Worm (Caenorhabditis elegans): ENCODE results near the gene Y46B2A.4.
"Not testable (repeated sequence)": the region's sequence is repeated elsewhere in the genome, so short reads cannot be mapped to it uniquely, and the experiment has no call there.

The Y46B2A.4 gene

DNA sequence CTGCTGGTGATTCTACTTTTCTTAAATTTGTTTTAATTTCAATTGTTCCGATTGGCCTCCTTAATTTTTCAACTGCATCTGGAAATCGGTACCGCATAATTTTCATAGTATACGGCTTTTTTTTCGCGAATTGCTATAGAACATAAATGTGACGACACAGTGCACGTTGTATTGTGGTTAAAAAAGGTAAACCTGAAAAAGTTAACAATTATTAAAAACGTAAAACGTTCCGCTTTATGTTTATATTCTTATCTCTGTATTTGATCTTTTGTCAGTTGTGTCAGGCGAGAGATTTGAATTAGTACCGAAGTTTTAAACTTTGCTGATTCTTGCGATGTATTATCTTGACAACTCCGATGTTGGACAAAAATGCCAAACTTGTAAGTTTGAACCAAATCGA, at the start of gene Y46B2A.4:
Gene Y46B2A.4, plus strand, starts transcription at position 301 of the 400 bp plus-strand sequence.
- no peak for TF ChIP-seq unc-62 (GFP tag; optimal IDR thresholded peaks at IDR 0.05)

DNA sequence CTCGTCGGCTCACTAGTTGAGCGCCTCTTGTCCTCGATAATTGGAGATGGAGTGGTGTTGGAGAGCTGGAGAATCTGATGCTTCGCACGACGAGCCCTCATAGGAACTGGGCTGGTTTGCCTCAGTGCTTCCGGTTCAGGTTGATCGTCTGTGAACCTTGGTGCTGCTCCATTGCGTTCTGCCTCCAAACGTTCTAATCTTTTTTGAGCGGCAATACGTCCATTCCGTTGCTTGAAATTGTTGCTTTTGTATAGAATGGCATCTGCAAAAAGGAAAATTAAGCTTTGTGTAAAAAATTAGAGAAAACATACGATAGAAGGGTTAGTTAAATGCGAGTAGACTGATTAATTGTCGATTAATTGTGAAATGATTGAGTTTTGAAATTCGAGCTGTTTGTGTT, 48.7 kb upstream of the Y46B2A.4 start, which contains the start of gene F46F5.5:
Gene F46F5.5, minus strand, starts transcription at position 101 of the 400 bp plus-strand sequence.
- no peak for TF ChIP-seq unc-62 (GFP tag; optimal IDR thresholded peaks at IDR 0.05)

DNA sequence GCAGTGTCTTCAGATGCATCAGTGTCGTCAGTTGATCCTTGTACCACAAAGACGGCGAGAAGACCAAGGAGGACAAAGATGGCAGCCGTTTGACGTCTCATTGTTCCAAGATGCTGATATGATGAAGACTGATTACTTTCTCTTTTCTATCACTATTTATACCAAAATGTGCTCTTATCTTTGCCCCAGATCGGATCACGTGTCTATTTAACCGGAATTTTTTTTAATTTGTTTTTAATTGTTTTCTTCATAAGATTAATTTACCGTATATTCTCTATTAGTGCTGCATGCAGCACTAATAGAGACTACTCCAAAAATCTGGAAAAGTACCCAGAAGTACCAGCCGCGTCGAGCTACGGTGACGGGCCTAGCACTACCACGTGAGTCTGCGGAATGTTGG, 46.9 kb upstream of the Y46B2A.4 start, which contains the start of gene msrp-3:
Gene msrp-3, minus strand, starts transcription at position 101 of the 400 bp plus-strand sequence.
- TF ChIP-seq unc-62 (GFP tag; optimal IDR thresholded peaks at IDR 0.05): no peak

DNA sequence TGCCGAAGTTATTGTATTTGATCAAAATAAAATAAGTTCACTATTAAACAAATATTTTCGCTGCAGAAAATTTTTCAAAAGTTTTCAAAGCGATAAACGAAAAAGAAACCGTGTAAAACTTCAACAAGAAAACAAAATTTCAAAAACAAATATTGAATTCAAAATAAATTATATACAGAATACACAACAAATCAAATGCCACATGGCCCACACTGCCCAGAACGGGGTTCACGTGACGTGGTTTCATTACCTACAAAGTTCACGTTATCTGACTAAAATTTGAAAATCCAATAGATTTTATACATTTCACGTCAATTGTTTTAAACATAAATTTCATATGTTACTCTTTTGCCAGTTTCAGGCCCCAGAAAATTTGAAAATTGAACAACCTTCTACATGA, 41.1 kb upstream of the Y46B2A.4 start, which contains the start of gene F46F5.7:
Gene F46F5.7, minus strand, starts transcription at position 101 of the 400 bp plus-strand sequence.
- TF ChIP-seq unc-62 (GFP tag; optimal IDR thresholded peaks at IDR 0.05): no peak

DNA sequence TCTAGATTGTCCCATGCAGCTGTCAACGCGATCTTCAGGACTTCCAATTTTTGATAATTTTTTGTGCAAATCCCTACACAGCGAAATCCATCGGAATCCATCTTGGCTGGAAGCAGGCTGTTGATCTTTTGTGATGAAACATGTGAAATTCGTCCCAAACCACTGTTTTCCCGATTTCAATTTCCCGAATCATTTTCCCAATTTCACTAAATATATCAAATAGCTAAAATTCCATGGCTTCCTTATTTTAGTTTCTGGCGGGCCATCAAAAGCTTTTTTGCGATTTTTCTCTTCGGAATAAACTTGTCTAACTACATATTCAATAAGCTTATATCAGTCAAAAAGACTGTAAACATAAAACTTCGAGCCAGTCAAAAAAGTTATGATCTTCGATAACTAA, 40.1 kb upstream of the Y46B2A.4 start, which contains the start of gene F46F5.8:
Gene F46F5.8, minus strand, starts transcription at position 101 of the 400 bp plus-strand sequence.
- TF ChIP-seq unc-62 (GFP tag; optimal IDR thresholded peaks at IDR 0.05): no peak

DNA sequence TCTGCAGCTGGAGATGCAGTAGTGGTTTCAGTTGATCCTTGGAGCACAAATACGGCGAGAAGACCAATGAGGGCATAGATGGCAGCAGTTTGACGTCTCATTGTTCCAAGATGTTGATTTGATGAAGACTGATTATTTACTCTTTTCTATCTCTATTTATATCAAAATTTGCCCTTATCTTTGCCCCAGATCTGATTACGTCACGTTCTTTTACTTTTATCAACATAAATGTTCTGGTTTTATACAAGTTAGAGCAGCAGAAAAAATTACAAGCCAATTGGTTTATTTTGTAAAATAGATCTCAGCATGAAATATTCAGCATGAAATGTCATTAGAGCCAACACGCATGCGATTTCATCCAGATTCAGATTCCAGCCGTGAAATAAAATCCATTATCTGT, 38.9 kb upstream of the Y46B2A.4 start, which contains the start of gene msrp-4:
Gene msrp-4, minus strand, starts transcription at position 101 of the 400 bp plus-strand sequence.
- not testable (repeated sequence) for TF ChIP-seq unc-62 (GFP tag; optimal IDR thresholded peaks at IDR 0.05)

DNA sequence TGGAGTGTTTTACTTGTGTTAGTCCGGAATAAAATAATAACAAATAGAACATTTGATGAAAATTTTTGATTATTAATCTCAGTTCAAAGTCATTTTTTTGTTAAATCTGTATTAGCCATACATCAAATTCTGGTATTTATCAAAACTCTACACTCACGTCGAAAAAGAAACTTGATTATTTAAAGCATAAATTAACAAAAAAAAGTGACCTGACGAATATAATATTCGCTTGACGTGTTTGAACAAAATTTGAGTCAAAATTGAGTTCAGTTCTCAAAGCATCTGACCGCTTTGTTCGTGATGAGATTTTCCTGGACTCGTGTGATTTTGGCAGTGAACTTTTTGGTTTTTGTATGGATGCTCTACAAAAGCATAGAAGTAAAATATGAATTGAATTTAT, 38.1 kb upstream of the Y46B2A.4 start, which contains the start of gene F46F5.10:
Gene F46F5.10, plus strand, starts transcription at position 301 of the 400 bp plus-strand sequence.
- TF ChIP-seq unc-62 (GFP tag; optimal IDR thresholded peaks at IDR 0.05): no peak

DNA sequence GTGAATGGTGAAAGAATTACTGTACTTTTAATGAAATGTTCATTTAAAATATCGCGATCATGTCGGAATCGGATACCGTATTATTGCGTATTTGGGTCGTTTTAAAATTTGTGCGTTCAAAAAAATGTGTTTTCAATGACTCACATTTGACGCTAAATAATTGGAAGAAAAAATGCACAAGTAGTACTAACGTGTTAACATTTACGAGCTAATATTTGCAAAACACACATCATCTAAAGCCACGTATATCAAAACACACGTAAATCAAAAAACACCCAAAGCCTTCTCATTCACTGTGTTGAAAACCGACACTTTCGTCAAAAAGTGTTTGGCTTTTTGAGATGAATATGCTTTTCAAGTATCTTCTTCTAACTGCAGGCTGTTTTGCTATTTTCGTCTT, 36.1 kb upstream of the Y46B2A.4 start, which contains the start of gene F28A10.1:
Gene F28A10.1, plus strand, starts transcription at position 301 of the 400 bp plus-strand sequence.
- no peak for TF ChIP-seq unc-62 (GFP tag; optimal IDR thresholded peaks at IDR 0.05)

DNA sequence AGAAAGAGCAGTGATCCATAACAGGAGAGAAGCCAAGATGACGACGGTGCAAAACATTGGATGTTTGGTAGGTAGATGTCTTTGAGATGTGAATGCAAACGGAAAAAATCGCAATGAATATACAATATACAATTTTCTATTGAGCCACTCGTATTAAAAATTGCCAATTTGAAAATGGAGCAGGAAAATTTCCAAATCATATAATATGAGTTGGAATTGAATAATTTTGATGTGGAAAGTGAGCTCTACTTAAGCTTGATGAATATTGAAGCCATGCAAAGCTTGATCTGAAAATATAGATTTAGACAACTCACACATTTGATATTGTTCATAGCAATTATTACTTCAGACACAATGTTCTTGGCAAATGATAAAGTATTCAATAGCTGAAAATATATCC, 23.2 kb upstream of the Y46B2A.4 start, which contains the start of gene F28A10.8:
Gene F28A10.8, minus strand, starts transcription at position 101 of the 400 bp plus-strand sequence.
- no peak for TF ChIP-seq unc-62 (GFP tag; optimal IDR thresholded peaks at IDR 0.05)

DNA sequence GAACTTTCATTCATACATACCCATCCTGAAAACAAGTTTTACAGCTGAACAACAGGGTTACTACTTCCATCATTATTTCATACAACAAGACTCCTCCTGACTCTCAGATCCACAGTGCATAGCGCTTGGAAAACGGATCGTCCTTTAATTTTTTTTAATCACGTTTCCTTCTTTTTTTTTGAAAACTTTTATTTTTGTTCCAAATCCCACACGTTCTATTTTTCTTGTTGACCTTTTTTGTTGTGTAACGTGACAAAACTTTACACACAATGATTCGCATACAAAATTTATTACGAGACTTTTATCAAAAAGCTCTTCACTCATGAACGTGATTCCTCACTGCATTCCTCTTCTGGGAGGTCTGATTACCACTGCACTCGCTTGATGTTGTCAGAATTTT, 21.5 kb upstream of the Y46B2A.4 start, which contains the start of gene clc-33:
Gene clc-33, plus strand, starts transcription at position 301 of the 400 bp plus-strand sequence.
- no peak for TF ChIP-seq unc-62 (GFP tag; optimal IDR thresholded peaks at IDR 0.05)

DNA sequence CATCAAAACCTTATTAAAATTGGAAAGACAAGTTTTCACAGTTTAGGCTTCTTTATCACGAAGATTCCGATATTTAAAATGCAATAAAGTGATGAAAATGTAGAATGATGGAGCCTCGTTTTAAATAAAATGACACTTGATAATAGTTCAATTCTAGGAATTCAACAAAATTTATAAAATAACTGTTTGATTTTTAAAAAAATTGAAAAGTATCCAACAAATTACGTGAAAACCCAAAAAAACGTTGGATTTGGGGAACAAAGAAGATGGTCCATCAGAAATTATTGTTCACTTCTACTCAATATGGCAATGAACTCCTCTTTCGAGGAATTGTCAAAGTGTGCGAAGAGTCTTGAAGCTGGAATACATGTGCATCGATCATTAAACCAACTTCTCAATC, 17.7 kb upstream of the Y46B2A.4 start, which contains the start of gene F28A10.4:
Gene F28A10.4, plus strand, starts transcription at position 301 of the 400 bp plus-strand sequence.
- no peak for TF ChIP-seq unc-62 (GFP tag; optimal IDR thresholded peaks at IDR 0.05)

DNA sequence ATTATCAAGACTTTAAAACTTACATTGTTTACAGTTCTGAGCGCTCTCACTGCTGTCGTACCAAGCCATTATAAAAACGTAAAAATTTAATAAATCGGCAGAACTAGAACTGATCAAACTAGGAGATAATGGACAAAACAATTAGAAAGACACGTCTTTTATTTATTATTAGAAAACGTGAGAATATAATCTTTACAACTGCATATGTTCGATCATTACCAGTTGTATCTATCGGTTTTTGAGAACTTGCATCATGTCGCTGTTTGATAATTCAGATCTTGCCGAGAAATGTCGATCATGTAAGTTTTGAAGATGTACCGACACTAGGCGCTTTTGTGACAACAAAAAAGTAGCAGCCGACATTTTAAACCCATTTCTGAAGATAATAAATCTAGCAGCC, 16.0 kb upstream of the Y46B2A.4 start, which contains the start of gene F28A10.7:
Gene F28A10.7, minus strand, starts transcription at position 101 of the 400 bp plus-strand sequence.
- TF ChIP-seq unc-62 (GFP tag; optimal IDR thresholded peaks at IDR 0.05): no peak

DNA sequence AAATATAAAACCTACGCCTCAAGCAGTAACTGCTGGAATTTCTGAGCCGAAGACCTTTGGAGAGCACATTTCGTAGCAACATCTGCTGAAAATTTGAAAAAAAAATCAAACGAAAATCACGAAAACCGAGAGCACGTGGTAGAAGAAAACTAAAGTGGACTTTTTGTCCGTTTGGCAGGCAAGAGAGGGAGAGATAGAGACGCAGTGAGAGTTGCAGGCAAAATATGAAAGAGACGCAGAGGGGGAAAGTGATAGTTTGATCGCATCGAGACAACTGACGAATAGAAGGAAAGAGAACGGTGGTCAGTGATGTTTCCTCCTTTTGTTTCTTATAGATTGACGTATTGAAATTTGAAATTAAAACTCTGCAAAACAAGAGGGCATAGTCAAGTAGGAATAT, 13.1 kb upstream of the Y46B2A.4 start, which contains the start of the genes acdh-9 and F28A10.13:
Gene acdh-9, minus strand, starts transcription at position 85 of the 400 bp plus-strand sequence.
Gene F28A10.13, plus strand, starts transcription at position 294 of the 400 bp plus-strand sequence.
- TF ChIP-seq unc-62 (GFP tag; optimal IDR thresholded peaks at IDR 0.05): no peak

DNA sequence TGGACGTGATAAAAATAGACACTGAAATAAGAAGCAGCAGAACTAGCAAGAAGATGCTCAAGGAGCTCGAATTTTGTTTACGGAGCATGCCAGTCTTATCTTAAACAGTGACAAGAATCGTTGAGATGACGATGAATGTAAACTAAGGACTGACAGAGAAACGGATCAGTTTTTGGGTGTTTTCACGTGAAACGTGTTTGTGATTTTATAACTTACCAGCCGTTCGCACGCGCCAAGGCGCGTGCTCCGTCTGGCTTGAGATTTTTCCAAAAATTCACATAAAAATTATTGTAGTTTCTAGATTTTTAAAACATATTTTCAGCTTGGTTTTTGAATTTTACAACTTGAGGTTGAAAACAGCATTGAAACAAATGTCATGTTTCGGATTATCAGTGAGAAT, 11.1 kb upstream of the Y46B2A.4 start, which contains the start of gene F28A10.5:
Gene F28A10.5, minus strand, starts transcription at position 101 of the 400 bp plus-strand sequence.
- TF ChIP-seq unc-62 (GFP tag; optimal IDR thresholded peaks at IDR 0.05): not testable (repeated sequence)

DNA sequence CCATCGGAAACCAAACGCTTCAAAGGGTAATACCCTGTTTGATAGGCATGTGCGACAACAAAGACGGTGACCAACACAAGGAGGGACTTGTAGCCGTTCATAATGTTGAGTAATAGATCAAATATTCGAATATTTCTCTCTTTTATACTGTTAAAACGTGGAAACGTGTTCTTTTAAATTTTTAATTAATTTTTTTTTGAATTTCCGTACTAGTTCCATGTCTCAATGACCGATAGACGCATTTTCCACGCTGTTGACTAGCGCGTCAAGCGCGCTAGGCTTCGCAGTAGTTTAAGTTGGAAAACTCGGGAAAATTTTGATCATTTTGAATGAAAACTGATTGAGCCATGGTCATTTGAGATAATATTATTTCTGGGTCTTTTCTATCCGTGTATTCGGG, 5.1 kb downstream of the Y46B2A.4 start, which contains the start of gene Y46B2A.3:
Gene Y46B2A.3, minus strand, starts transcription at position 101 of the 400 bp plus-strand sequence.
- no peak for TF ChIP-seq unc-62 (GFP tag; optimal IDR thresholded peaks at IDR 0.05)

DNA sequence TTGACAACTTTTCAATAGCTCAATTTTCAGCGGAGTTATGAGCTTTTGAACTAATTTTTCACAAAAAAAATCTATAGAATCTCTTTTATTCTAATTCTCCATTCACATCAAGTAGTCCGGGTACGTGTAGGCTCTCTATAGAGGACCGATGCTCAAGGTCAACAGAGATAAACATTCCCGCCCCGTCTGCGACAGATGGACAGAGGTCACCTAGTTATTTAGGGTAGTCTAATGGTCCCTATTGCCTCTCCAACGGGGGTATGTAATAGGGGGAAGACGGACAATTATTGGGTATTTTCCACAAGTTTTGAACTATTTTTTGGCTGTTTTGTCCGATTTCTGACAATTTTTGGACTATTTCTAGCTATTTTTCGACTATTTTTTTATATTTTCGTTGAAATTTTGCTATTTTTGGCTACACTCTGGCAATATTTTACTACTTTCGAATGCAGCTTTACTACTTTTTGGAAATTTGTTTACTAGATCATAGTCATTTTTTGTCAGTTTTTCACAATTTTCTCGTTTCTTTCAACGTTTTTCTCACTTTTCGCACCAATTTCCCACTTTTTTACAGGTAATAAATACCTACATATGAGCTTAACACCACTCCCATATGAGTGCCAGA, 6.7 kb downstream of the Y46B2A.4 start, which contains the start of gene fbxc-51:
Gene fbxc-51, plus strand, starts transcription at position 575 of the 625 bp plus-strand sequence.
- TF ChIP-seq unc-62 (GFP tag; optimal IDR thresholded peaks at IDR 0.05): no peak
